Fruit fly (Drosophila melanogaster) whole organism, prepupa: ENCODE measurements around the gene lectin-24A.

Experiments
- CG10631 ChIP-seq: fragments of 200-800 bp; sonication (Bioruptor generic); optimal IDR thresholded peaks from 2 replicates; lab custom pipeline; 2016; ENCODE audit warnings: missing biosample characterization, missing genetic modification characterization
- CG10669 ChIP-seq: fragments of 200-800 bp; sonication (Bioruptor generic); optimal IDR thresholded peaks from 3 replicates; lab custom pipeline; 2018; ENCODE audit warnings: missing biosample characterization, mild to moderate bottlenecking, missing genetic modification characterization, moderate library complexity
- CG11762 ChIP-seq: fragments of 200-800 bp; sonication (Bioruptor generic); optimal IDR thresholded peaks from 3 replicates; lab custom pipeline; 2016; ENCODE audit warnings: missing biosample characterization, missing genetic modification characterization; ENCODE audit not compliant: insufficient read depth
- CG15336 ChIP-seq: fragments of 200-800 bp; sonication (Bioruptor generic); IDR thresholded peaks from 2 replicates; pipeline ENCODE4 v1.3.6; 2022; ENCODE audit warnings: missing biosample characterization, missing genetic modification characterization
- CG3032 ChIP-seq: fragments of 200-800 bp; optimal IDR thresholded peaks from 2 replicates; lab custom pipeline; 2019; ENCODE audit warnings: missing biosample characterization, mild to moderate bottlenecking, missing genetic modification characterization, moderate library complexity
- CG32006 ChIP-seq: fragments of 200-800 bp; sonication (Bioruptor generic); optimal IDR thresholded peaks from 3 replicates; lab custom pipeline; 2017; ENCODE audit warnings: missing biosample characterization, mild to moderate bottlenecking, missing genetic modification characterization
- CG34406 ChIP-seq: fragments of 200-800 bp; sonication (Bioruptor generic); optimal IDR thresholded peaks from 3 replicates; lab custom pipeline; 2016; ENCODE audit warnings: missing biosample characterization, missing genetic modification characterization
- CG3919 ChIP-seq: fragments of 200-800 bp; sonication (Bioruptor generic); optimal IDR thresholded peaks from 3 replicates; lab custom pipeline; 2016; ENCODE audit warnings: missing biosample characterization, missing genetic modification characterization
- CG4318 ChIP-seq: fragments of 200-800 bp; sonication (Bioruptor generic); optimal IDR thresholded peaks from 3 replicates; lab custom pipeline; 2017; ENCODE audit warnings: missing biosample characterization, mild to moderate bottlenecking, missing genetic modification characterization
- CG6276 ChIP-seq: fragments of 200-800 bp; sonication (Bioruptor generic); optimal IDR thresholded peaks from 2 replicates; lab custom pipeline; 2017; ENCODE audit warnings: missing biosample characterization, mild to moderate bottlenecking, missing genetic modification characterization
- CG6808 ChIP-seq: fragments of 200-800 bp; sonication (Bioruptor generic); optimal IDR thresholded peaks from 3 replicates; lab custom pipeline; 2017; ENCODE audit warnings: missing biosample characterization, missing genetic modification characterization, mild to moderate bottlenecking, moderate library complexity, missing genetic modification reagents
- CG7368 ChIP-seq: fragments of 200-800 bp; sonication (Bioruptor generic); optimal IDR thresholded peaks from 3 replicates; lab custom pipeline; 2016; ENCODE audit warnings: missing biosample characterization, missing genetic modification characterization
- CG8119 ChIP-seq: fragments of 200-800 bp; sonication (Bioruptor generic); IDR thresholded peaks from 3 replicates; pipeline ENCODE4 v1.3.6; 2022; ENCODE audit warnings: missing biosample characterization, missing genetic modification characterization
- CG8632 ChIP-seq: fragments of 200-800 bp; sonication (Bioruptor generic); optimal IDR thresholded peaks from 3 replicates; lab custom pipeline; 2016; ENCODE audit warnings: missing biosample characterization, missing genetic modification characterization
- Eip78C ChIP-seq: fragments of 200-800 bp; sonication (Bioruptor generic); peaks from one replicate; lab custom pipeline; 2016; ENCODE audit warnings: missing biosample characterization, missing genetic modification characterization
- Eip93F ChIP-seq: fragments of 200-800 bp; sonication (Bioruptor generic); optimal IDR thresholded peaks from 2 replicates; lab custom pipeline; 2016; ENCODE audit warnings: missing biosample characterization, mild to moderate bottlenecking, missing genetic modification characterization
- Ets21C ChIP-seq: fragments of 200-800 bp; sonication (Bioruptor generic); optimal IDR thresholded peaks from 3 replicates; lab custom pipeline; 2016; ENCODE audit warnings: missing biosample characterization, missing genetic modification characterization
- Ets96B ChIP-seq: fragments of 200-800 bp; optimal IDR thresholded peaks from 2 replicates; lab custom pipeline; 2019; ENCODE audit warnings: missing biosample characterization, mild to moderate bottlenecking, missing genetic modification characterization, moderate library complexity
- Gug ChIP-seq: fragments of 200-800 bp; sonication (Bioruptor generic); IDR thresholded peaks from 2 replicates; pipeline ENCODE4 v1.3.6; 2022; ENCODE audit warnings: missing biosample characterization, missing genetic modification characterization
- Hr38 ChIP-seq: sonication (Bioruptor generic); optimal IDR thresholded peaks from 2 replicates; lab custom pipeline; 2016; ENCODE audit warnings: missing biosample characterization, missing genetic modification characterization
- Hr4 ChIP-seq: fragments of 200-800 bp; sonication (Bioruptor generic); optimal IDR thresholded peaks from 3 replicates; lab custom pipeline; 2016; ENCODE audit warnings: missing biosample characterization, missing genetic modification characterization
- Lpt ChIP-seq: fragments of 200-800 bp; sonication (Bioruptor generic); optimal IDR thresholded peaks from 3 replicates; lab custom pipeline; 2016; ENCODE audit warnings: missing biosample characterization, missing genetic modification characterization
- OdsH ChIP-seq: fragments of 200-800 bp; sonication (Bioruptor generic); optimal IDR thresholded peaks from 3 replicates; lab custom pipeline; 2016; ENCODE audit warnings: missing biosample characterization, missing genetic modification characterization
- Smox ChIP-seq: fragments of 200-800 bp; sonication (Bioruptor generic); optimal IDR thresholded peaks from 3 replicates; lab custom pipeline; 2016; ENCODE audit warnings: missing biosample characterization, missing genetic modification characterization
- Sox102F ChIP-seq: fragments of 200-800 bp; sonication (Bioruptor generic); optimal IDR thresholded peaks from 2 replicates; lab custom pipeline; 2016; ENCODE audit warnings: missing biosample characterization, mild to moderate bottlenecking, missing genetic modification characterization
- Sox15 ChIP-seq: fragments of 200-800 bp; sonication (Bioruptor generic); optimal IDR thresholded peaks from 3 replicates; lab custom pipeline; 2016; ENCODE audit warnings: missing biosample characterization, missing genetic modification characterization
- achi ChIP-seq: fragments of 200-800 bp; sonication (Bioruptor generic); optimal IDR thresholded peaks from 3 replicates; lab custom pipeline; 2016; ENCODE audit warnings: missing biosample characterization, missing genetic modification characterization
- acj6 ChIP-seq: fragments of 200-800 bp; sonication (Bioruptor generic); optimal IDR thresholded peaks from 3 replicates; lab custom pipeline; 2016; ENCODE audit warnings: missing biosample characterization, missing genetic modification characterization
- dac ChIP-seq: fragments of 200-800 bp; sonication (Bioruptor generic); optimal IDR thresholded peaks from 2 replicates; lab custom pipeline; 2017; ENCODE audit warnings: missing biosample characterization, mild to moderate bottlenecking, missing genetic modification characterization
- eg ChIP-seq: fragments of 200-800 bp; sonication (Bioruptor generic); IDR thresholded peaks from 3 replicates; pipeline ENCODE4 v1.3.6; 2022; ENCODE audit warnings: missing biosample characterization, missing genetic modification characterization
- fd59A ChIP-seq: fragments of 200-800 bp; sonication (Bioruptor generic); optimal IDR thresholded peaks from 2 replicates; lab custom pipeline; 2017; ENCODE audit warnings: missing biosample characterization, mild to moderate bottlenecking, missing genetic modification characterization, missing genetic modification reagents
- net ChIP-seq: fragments of 200-800 bp; sonication (Bioruptor generic); optimal IDR thresholded peaks from 3 replicates; lab custom pipeline; 2016; ENCODE audit warnings: missing biosample characterization, missing genetic modification characterization
- pdm3 ChIP-seq: fragments of 200-800 bp; sonication (Bioruptor generic); optimal IDR thresholded peaks from 3 replicates; lab custom pipeline; 2016; ENCODE audit warnings: missing biosample characterization, missing genetic modification characterization
- salr ChIP-seq, 2 experiments: fragments of 200-800 bp; sonication (Bioruptor generic); optimal IDR thresholded peaks; 3 replicates each; lab custom pipeline; 2016 to 2018; ENCODE audit warnings: missing biosample characterization in 2 of 2, missing genetic modification characterization in 2 of 2, mild to moderate bottlenecking in 1 of 2
- spab ChIP-seq: fragments of 200-800 bp; sonication (Bioruptor generic); optimal IDR thresholded peaks from 2 replicates; lab custom pipeline; 2017; ENCODE audit warnings: missing biosample characterization, mild to moderate bottlenecking, missing genetic modification characterization, missing genetic modification reagents
- ss ChIP-seq, 2 experiments: fragments of 200-800 bp; sonication (Bioruptor generic); optimal IDR thresholded peaks; 2 replicates in 1 of 2; 3 replicates in 1 of 2; lab custom pipeline; 2017 to 2018; ENCODE audit warnings: mild to moderate bottlenecking in 2 of 2, missing biosample characterization in 2 of 2, missing genetic modification characterization in 2 of 2, moderate library complexity in 1 of 2
- svp ChIP-seq: fragments of 200-800 bp; sonication (Bioruptor generic); peaks from one replicate; lab custom pipeline; 2016; ENCODE audit warnings: missing biosample characterization, missing genetic modification characterization
- topi ChIP-seq: fragments of 200-800 bp; sonication (Bioruptor generic); optimal IDR thresholded peaks from 3 replicates; lab custom pipeline; 2016; ENCODE audit warnings: missing biosample characterization, missing genetic modification characterization

Gene lectin-24A

dm6 chr2L:3740443-3740842, 22.9 kb upstream of the lectin-24A start:
- TF ChIP-seq Eip78C (GFP tag; lab: Kevin White, UChicago), result peak; percentile 14
- TF ChIP-seq topi (GFP tag; lab: Kevin White, UChicago), result no peak

DNA sequence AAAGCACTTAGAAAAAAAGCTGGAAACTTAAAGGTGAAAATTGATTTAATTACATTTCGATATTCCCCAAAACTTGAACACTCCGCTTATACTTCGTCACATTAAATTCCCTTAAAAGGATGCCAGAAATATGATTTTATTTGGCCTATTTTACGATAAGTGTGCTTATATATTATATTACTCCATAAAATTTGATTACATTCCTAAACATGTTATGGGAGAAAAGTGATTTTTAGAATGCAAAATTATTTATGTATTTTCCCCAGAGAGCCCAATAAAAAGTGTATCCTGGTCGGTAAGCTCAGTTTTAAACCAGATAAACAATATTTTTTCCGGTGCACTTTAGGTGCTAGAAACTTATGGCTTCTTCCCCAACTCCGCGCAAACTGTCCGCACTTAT, 20.1 kb upstream of the lectin-24A start:
- TF ChIP-seq fd59A (GFP tag; lab: Kevin White, UChicago), result no peak
- TF ChIP-seq salr (GFP tag; optimal IDR thresholded peaks at IDR 0.05; lab: Kevin White, UChicago), result peak in 1 of 2 experiments; percentile 1
- TF ChIP-seq CG7368, result no peak
- TF ChIP-seq CG6276 (GFP tag; lab: Kevin White, UChicago), result peak; percentile 2
- peak; percentile 34 for TF ChIP-seq OdsH (GFP tag; lab: Kevin White, UChicago)
- TF ChIP-seq CG32006 (GFP tag; lab: Kevin White, UChicago), result peak; percentile 60
- TF ChIP-seq svp (GFP tag; lab: Kevin White, UChicago), result peak; percentile 57
- no peak for TF ChIP-seq Sox15 (GFP tag; lab: Kevin White, UChicago)
- TF ChIP-seq Ets21C (GFP tag; lab: Kevin White, UChicago), result no peak
- no peak for TF ChIP-seq Hr38 (GFP tag; lab: Kevin White, UChicago)
- no peak for TF ChIP-seq CG3032 (tag; lab: Kevin White, UChicago)
- TF ChIP-seq Hr4 (GFP tag; lab: Kevin White, UChicago), result peak; percentile 58
- TF ChIP-seq CG8632, result no peak
- peak; percentile 16 for TF ChIP-seq CG4318 (GFP tag; lab: Kevin White, UChicago)
- TF ChIP-seq achi (GFP tag; lab: Kevin White, UChicago), result peak; percentile 31
- TF ChIP-seq CG10669, result no peak
- TF ChIP-seq Eip78C (GFP tag; lab: Kevin White, UChicago), result peak; percentile 88
- peak; percentile 14 for TF ChIP-seq Ets96B
- TF ChIP-seq, all 60 proteins: peak for 10

- TF ChIP-seq CG34406 (GFP tag; lab: Kevin White, UChicago) (peak; percentile 13), CG32006 (GFP tag; lab: Kevin White, UChicago) (peak; percentile 61), OdsH (GFP tag; lab: Kevin White, UChicago) (peak; percentile 29), CG7368 (no peak), CG11762 (no peak), Smox (GFP tag; lab: Kevin White, UChicago) (no peak), ss (GFP tag; optimal IDR thresholded peaks at IDR 0.05; lab: Kevin White, UChicago) (no peak), salr (GFP tag; optimal IDR thresholded peaks at IDR 0.05; lab: Kevin White, UChicago) (peak in 1 of 2 experiments; percentile 32), achi (GFP tag; lab: Kevin White, UChicago) (peak; percentile 39), eg (0 out of 3 replicates have a peak, but pooled peaks have one; percentile 28), CG8632 (peak; percentile 3), CG3919 (GFP tag; lab: Kevin White, UChicago) (peak; percentile 36), acj6 (GFP tag; lab: Kevin White, UChicago) (peak; percentile 10), svp (GFP tag; lab: Kevin White, UChicago) (peak; percentile 56), Ets96B (peak; percentile 27), CG6808 (GFP tag; lab: Kevin White, UChicago) (no peak), CG6276 (GFP tag; lab: Kevin White, UChicago) (peak; percentile 36), CG3032 (tag; lab: Kevin White, UChicago) (peak; percentile 4), Eip78C (GFP tag; lab: Kevin White, UChicago) (peak; percentile 81), Eip93F (GFP tag; lab: Kevin White, UChicago) (no peak), Gug (GFP tag; lab: Robert Waterston, UW) (no peak)
Measured at dm6 chr2L:3737003-3737662, 19.6 kb upstream of the lectin-24A start.

DNA sequence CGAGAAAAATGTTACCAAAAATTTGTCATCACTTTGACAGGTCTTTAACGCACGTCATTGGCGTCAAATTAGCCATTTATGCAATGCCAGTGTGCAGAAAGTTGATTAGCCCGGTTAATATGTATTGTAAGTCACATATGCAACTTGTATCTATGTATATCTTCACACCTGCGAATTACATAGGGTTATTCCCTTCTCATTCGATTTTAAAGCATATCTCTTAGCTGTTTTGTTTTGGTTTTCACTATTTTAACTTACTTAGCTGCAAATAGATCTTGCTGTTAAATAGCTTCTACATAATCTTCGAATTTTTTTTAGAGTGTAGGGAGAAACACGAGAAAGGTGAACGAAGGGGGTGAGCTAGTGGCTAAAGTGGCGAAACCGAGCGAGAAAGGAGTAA, 13.5 kb upstream of the lectin-24A start:
- TF ChIP-seq topi (GFP tag; lab: Kevin White, UChicago) (no peak), CG32006 (GFP tag; lab: Kevin White, UChicago) (peak; percentile 90), Hr4 (GFP tag; lab: Kevin White, UChicago) (peak; percentile 85), net (GFP tag; lab: Kevin White, UChicago) (no peak), eg (0 out of 3 replicates have a peak, but pooled peaks have one; percentile 43), CG10669 (no peak), CG10631 (peak; percentile 1), Eip78C (GFP tag; lab: Kevin White, UChicago) (peak; percentile 48), pdm3 (GFP tag; lab: Kevin White, UChicago) (peak; percentile 0), CG15336 (GFP tag; lab: Robert Waterston, UW) (peak; percentile 62), Sox102F (GFP tag; lab: Kevin White, UChicago) (no peak), dac (GFP tag; lab: Kevin White, UChicago) (peak; percentile 74), CG6276 (GFP tag; lab: Kevin White, UChicago) (peak; percentile 74), CG4318 (GFP tag; lab: Kevin White, UChicago) (peak; percentile 74), CG3919 (GFP tag; lab: Kevin White, UChicago) (peak; percentile 13), CG7368 (no peak), Lpt (GFP tag; lab: Kevin White, UChicago) (peak; percentile 44), salr (GFP tag; optimal IDR thresholded peaks at IDR 0.05; lab: Kevin White, UChicago) (peak in 1 of 2 experiments; percentile 42), spab (GFP tag; lab: Kevin White, UChicago) (no peak), CG8119 (GFP tag; lab: Robert Waterston, UW) (peak; percentile 71)
